Worm (Caenorhabditis elegans) whole organism, late embryonic: Measurements from ENCODE around the gene grl-21.

Source experiments
- F13H6.1 ChIP-seq: sonication (generic microtip); optimal IDR thresholded peaks from 2 replicates; lab custom pipeline; 2016; ENCODE audit warnings: missing genetic modification characterization, missing compliant biosample characterization
- K09A11.1 ChIP-seq: sonication (generic microtip); optimal IDR thresholded peaks from 2 replicates; lab custom pipeline; 2017; ENCODE audit warnings: antibody characterized with exemption, mild to moderate bottlenecking, missing genetic modification characterization, missing compliant biosample characterization; ENCODE audit not compliant: insufficient read depth
- ahr-1 ChIP-seq: sonication (generic microtip); optimal IDR thresholded peaks from 2 replicates; lab custom pipeline; 2016; ENCODE audit warnings: missing genetic modification characterization, missing compliant biosample characterization
- ama-1 ChIP-seq: fragments of 150-350 bp; optimal IDR thresholded peaks from 2 replicates; lab custom pipeline; 2014
- ceh-14 ChIP-seq: sonication (generic microtip); optimal IDR thresholded peaks from 2 replicates; lab custom pipeline; 2016; ENCODE audit warnings: missing genotype, missing genetic modification characterization, missing compliant biosample characterization
- ceh-18 ChIP-seq: sonication (generic microtip); optimal IDR thresholded peaks from 2 replicates; lab custom pipeline; 2016; ENCODE audit warnings: missing genetic modification characterization, missing compliant biosample characterization
- ceh-19 ChIP-seq: fragments of 200-800 bp; sonication (Bioruptor generic); optimal IDR thresholded peaks from 2 replicates; lab custom pipeline; 2018; ENCODE audit warnings: mild to moderate bottlenecking, missing genetic modification characterization, missing compliant biosample characterization
- ceh-22 ChIP-seq: sonication (generic microtip); optimal IDR thresholded peaks from 2 replicates; lab custom pipeline; 2017; ENCODE audit warnings: missing biosample characterization, missing genetic modification characterization
- ceh-24 ChIP-seq: sonication (generic microtip); optimal IDR thresholded peaks from 2 replicates; lab custom pipeline; 2016; ENCODE audit warnings: mild to moderate bottlenecking, missing genetic modification characterization, missing compliant biosample characterization
- ceh-30 ChIP-seq: fragments of 150-350 bp; optimal IDR thresholded peaks from 2 replicates; lab custom pipeline; 2014; ENCODE audit warnings: missing biosample characterization, missing genetic modification characterization
- ceh-34 ChIP-seq: sonication (generic microtip); optimal IDR thresholded peaks from 2 replicates; lab custom pipeline; 2016; ENCODE audit warnings: mild to moderate bottlenecking, missing genetic modification characterization, missing compliant biosample characterization
- dmd-4 ChIP-seq: sonication (generic microtip); optimal IDR thresholded peaks from 2 replicates; lab custom pipeline; 2016; ENCODE audit warnings: borderline replicate concordance, missing genetic modification characterization, missing compliant biosample characterization
- fkh-10 ChIP-seq: fragments of 150-350 bp; optimal IDR thresholded peaks from 2 replicates; lab custom pipeline; 2014; ENCODE audit warnings: missing biosample characterization, missing genetic modification reagents, missing genetic modification characterization
- fkh-6 ChIP-seq: sonication (generic microtip); optimal IDR thresholded peaks from 2 replicates; lab custom pipeline; 2016; ENCODE audit warnings: missing genetic modification characterization, missing compliant biosample characterization
- hlh-13 ChIP-seq: fragments of 200-800 bp; sonication (Bioruptor generic); optimal IDR thresholded peaks from 2 replicates; lab custom pipeline; 2018; ENCODE audit warnings: mild to moderate bottlenecking, missing genetic modification characterization, missing compliant biosample characterization
- hlh-15 ChIP-seq: sonication (generic microtip); optimal IDR thresholded peaks from 2 replicates; lab custom pipeline; 2016; ENCODE audit warnings: missing genetic modification characterization, missing compliant biosample characterization
- hlh-30 ChIP-seq: sonication (generic microtip); optimal IDR thresholded peaks from 2 replicates; lab custom pipeline; 2017; ENCODE audit warnings: antibody characterized with exemption, missing genetic modification characterization, missing compliant biosample characterization; ENCODE audit not compliant: insufficient read depth
- hlh-8 ChIP-seq: sonication (generic microtip); optimal IDR thresholded peaks from 2 replicates; lab custom pipeline; 2016; ENCODE audit warnings: missing genotype, missing genetic modification characterization, missing compliant biosample characterization
- lim-6 ChIP-seq: sonication (generic microtip); optimal IDR thresholded peaks from 2 replicates; lab custom pipeline; 2016; ENCODE audit warnings: missing genetic modification characterization, missing compliant biosample characterization
- lin-11 ChIP-seq: fragments of 200-800 bp; sonication (Bioruptor generic); optimal IDR thresholded peaks from 2 replicates; lab custom pipeline; 2018; ENCODE audit warnings: mild to moderate bottlenecking, missing genetic modification characterization, missing compliant biosample characterization
- mec-3 ChIP-seq: sonication (generic microtip); optimal IDR thresholded peaks from 2 replicates; lab custom pipeline; 2016; ENCODE audit warnings: borderline replicate concordance, missing genetic modification characterization, missing compliant biosample characterization
- nfya-1 ChIP-seq: sonication (generic microtip); optimal IDR thresholded peaks from 2 replicates; lab custom pipeline; 2017; ENCODE audit warnings: missing genetic modification characterization, mild to moderate bottlenecking, missing compliant biosample characterization, antibody characterized with exemption, moderate library complexity
- npax-4 ChIP-seq: sonication (generic microtip); optimal IDR thresholded peaks from 2 replicates; lab custom pipeline; 2016; ENCODE audit warnings: missing genetic modification characterization, missing compliant biosample characterization
- pag-3 ChIP-seq: sonication (generic microtip); optimal IDR thresholded peaks from 2 replicates; lab custom pipeline; 2016; ENCODE audit warnings: missing compliant biosample characterization, missing genetic modification characterization, borderline replicate concordance
- pat-9 ChIP-seq: fragments of 200-800 bp; sonication (Bioruptor generic); optimal IDR thresholded peaks from 2 replicates; lab custom pipeline; 2018; ENCODE audit warnings: mild to moderate bottlenecking, missing genetic modification characterization, moderate library complexity, missing compliant biosample characterization
- pqm-1 ChIP-seq: sonication (generic microtip); optimal IDR thresholded peaks from 2 replicates; lab custom pipeline; 2016; ENCODE audit warnings: missing genetic modification characterization, missing compliant biosample characterization
- ref-2 ChIP-seq: sonication (generic microtip); optimal IDR thresholded peaks from 2 replicates; lab custom pipeline; 2016; ENCODE audit warnings: missing genetic modification characterization, missing compliant biosample characterization
- rnt-1 ChIP-seq: sonication (generic microtip); optimal IDR thresholded peaks from 2 replicates; lab custom pipeline; 2016; ENCODE audit warnings: missing genetic modification characterization, missing compliant biosample characterization
- sdc-2 ChIP-seq: sonication (generic microtip); optimal IDR thresholded peaks from 2 replicates; lab custom pipeline; 2016; ENCODE audit warnings: missing genotype, missing genetic modification characterization, missing compliant biosample characterization
- syd-9 ChIP-seq: sonication (generic microtip); optimal IDR thresholded peaks from 2 replicates; lab custom pipeline; 2016; ENCODE audit warnings: mild to moderate bottlenecking, missing genetic modification characterization, moderate library complexity, missing compliant biosample characterization
- tbx-2 ChIP-seq: sonication (generic microtip); optimal IDR thresholded peaks from 2 replicates; lab custom pipeline; 2016; ENCODE audit warnings: missing genetic modification characterization, missing compliant biosample characterization
- unc-3 ChIP-seq, 2 experiments: fragments of 200-800 bp in 1 of 2; sonication (Bioruptor generic) in 1 of 2; sonication (generic microtip) in 1 of 2; conservative IDR thresholded peaks in 1 of 2; optimal IDR thresholded peaks in 1 of 2; 2 replicates each; pipeline versions ENCODE4 v1.3.6 to Lab custom; 2016 to 2022; ENCODE audit warnings: missing compliant biosample characterization in 2 of 2, missing genetic modification characterization in 2 of 2, missing genetic modification reagents in 1 of 2
- unc-42 ChIP-seq: sonication (generic microtip); optimal IDR thresholded peaks from 2 replicates; lab custom pipeline; 2016; ENCODE audit warnings: missing genotype, missing genetic modification characterization, missing compliant biosample characterization

Gene grl-21

DNA sequence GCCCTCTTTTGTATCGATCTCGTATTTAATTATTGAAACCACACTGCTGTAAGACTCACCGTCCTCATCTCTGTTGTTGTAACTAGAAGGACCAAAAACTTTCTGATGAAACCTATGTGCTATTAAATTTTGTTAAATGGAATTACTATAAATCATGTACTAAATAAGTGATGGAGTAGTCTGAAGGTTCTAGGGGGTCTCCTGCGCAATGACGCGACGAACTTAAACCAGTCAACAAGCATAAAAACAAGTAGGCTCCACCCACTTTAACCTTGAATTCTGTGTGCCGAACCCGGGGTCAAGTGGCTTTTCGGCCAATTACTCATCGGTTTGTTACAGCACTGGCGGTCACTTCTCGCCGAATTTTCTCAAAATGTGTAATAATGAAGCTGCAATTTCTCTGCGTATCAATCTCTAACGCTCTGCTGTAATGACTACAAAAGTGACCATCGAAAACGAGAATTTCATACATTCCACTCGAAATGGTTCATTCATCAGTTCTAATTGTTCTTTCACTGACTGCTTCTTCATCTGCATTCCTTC, at the start of gene grl-21:
TSS of gene grl-21 (plus strand) at position 464 of the 543 bp plus-strand sequence.
- TF ChIP-seq ama-1 (lab: Kevin White, UChicago) (no peak), hlh-30 (tag; lab: Kevin White, UChicago) (no peak), pag-3 (tag; lab: Kevin White, UChicago) (no peak), pqm-1 (tag; lab: Kevin White, UChicago) (no peak), npax-4 (tag; lab: Kevin White, UChicago) (no peak), ceh-19 (GFP tag; lab: Kevin White, UChicago) (no peak)

DNA sequence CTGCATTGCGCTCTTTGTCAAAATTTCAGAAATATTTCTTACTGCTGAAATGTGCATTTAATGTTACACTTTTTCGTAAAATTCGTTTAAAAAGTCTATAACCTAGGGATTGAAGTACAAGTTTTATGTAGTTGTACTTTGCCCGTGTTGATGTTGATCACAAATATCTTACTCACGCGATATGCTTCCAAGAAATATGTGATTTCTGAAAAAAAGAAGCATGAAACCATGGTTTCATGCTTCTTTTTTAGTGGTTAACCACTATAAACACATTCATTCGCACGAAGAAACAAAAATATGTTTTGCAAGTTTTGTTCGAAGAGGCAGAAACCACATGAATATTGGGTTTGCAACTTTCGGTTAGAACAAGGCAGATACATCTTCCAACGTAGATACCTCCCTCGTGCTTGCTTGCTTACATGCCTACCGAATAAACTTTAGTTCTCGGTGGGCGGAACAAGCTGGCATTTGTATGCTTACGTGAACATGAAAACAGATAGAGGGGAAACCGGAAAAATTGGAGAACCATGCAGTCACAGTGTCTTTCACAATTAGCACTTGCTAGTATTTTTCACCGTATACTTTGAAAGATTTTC, 48.2 kb upstream of the grl-21 start, which contains the start of gene R102.3:
TSS of gene R102.3 (plus strand) at position 546 of the 596 bp plus-strand sequence.
- TF ChIP-seq syd-9 (tag; lab: Kevin White, UChicago), result no peak
- TF ChIP-seq ceh-30 (tag; lab: Kevin White, UChicago), result no peak
- TF ChIP-seq hlh-13 (GFP tag; lab: Kevin White, UChicago), result no peak
- TF ChIP-seq fkh-6 (tag; lab: Kevin White, UChicago), result no peak
- TF ChIP-seq ahr-1 (tag; lab: Kevin White, UChicago), result no peak
- no peak for TF ChIP-seq pqm-1 (tag; lab: Kevin White, UChicago)
- TF ChIP-seq tbx-2 (tag; lab: Kevin White, UChicago), result no peak
- TF ChIP-seq hlh-8 (tag; lab: Kevin White, UChicago), result no peak
- no peak for TF ChIP-seq nfya-1
- TF ChIP-seq sdc-2, result no peak
- TF ChIP-seq ref-2 (tag; lab: Kevin White, UChicago), result no peak
- no peak for TF ChIP-seq lim-6 (tag; lab: Kevin White, UChicago)

DNA sequence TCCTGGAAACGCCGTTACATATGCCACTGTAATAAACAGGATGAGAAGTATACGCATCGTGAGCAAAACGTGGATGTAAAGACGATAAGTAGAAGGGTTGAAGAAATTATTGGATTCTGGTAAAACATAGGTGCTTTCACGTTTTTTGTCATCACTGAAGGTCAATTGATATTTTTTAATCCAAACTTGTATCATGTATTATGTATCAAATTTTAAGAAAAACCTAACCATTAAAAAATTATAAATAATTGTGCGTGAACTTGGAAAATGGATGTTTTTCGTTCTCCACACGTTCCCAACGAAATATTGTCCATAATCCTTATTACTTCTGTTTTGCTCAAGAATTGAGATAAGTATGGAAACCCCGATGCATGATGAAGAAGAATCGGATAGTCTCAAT, 47.1 kb upstream of the grl-21 start, which contains the start of gene R102.8:
TSS of gene R102.8 (minus strand) at position 101 of the 400 bp plus-strand sequence.
- TF ChIP-seq unc-3 (GFP tag; conservative IDR thresholded peaks at IDR 0.05; lab: Robert Waterston, UW) (no peak), unc-3 (tag; optimal IDR thresholded peaks at IDR 0.05; lab: Kevin White, UChicago) (no peak), ceh-30 (tag; lab: Kevin White, UChicago) (no peak), dmd-4 (tag; lab: Kevin White, UChicago) (no peak), mec-3 (tag; lab: Kevin White, UChicago) (no peak), fkh-10 (GFP tag; lab: Kevin White, UChicago) (no peak), ceh-14 (tag; lab: Kevin White, UChicago) (no peak), hlh-15 (tag; lab: Kevin White, UChicago) (no peak), syd-9 (tag; lab: Kevin White, UChicago) (no peak), sdc-2 (no peak), pat-9 (tag; lab: Kevin White, UChicago) (no peak), ceh-22 (tag; lab: Kevin White, UChicago) (no peak), lin-11 (no peak), ceh-24 (no peak), npax-4 (tag; lab: Kevin White, UChicago) (no peak), tbx-2 (tag; lab: Kevin White, UChicago) (no peak), ceh-18 (tag; lab: Kevin White, UChicago) (no peak)
- TF ChIP-seq, all 69 proteins: peak for 0

DNA sequence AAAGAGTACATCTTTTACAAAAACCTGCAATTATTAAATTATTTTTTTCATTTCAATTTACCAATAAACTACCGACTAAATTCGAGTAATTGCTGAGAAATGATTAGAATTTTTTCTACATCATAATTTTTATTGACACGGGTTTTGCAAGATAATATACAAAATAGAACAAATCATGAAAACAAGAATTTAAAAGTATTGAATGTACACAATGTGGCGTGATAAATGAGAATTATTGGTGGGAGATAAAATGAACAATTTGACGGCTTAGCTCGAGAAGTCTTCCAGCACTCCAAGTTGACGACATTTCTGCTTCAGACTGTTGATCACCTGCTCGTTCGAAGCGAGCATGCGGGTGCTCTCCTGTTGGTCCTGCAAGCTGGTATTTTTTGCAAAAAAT, 42.1 kb upstream of the grl-21 start, which contains the start of gene R102.4:
TSS of gene R102.4 (minus strand) at position 101 of the 400 bp plus-strand sequence.
- TF ChIP-seq unc-42 (no peak), lim-6 (tag; lab: Kevin White, UChicago) (no peak), ref-2 (tag; lab: Kevin White, UChicago) (no peak), ceh-22 (tag; lab: Kevin White, UChicago) (no peak), hlh-15 (tag; lab: Kevin White, UChicago) (no peak), ceh-34 (tag; lab: Kevin White, UChicago) (no peak), K09A11.1 (tag; lab: Kevin White, UChicago) (no peak), F13H6.1 (tag; lab: Kevin White, UChicago) (no peak), rnt-1 (tag; lab: Kevin White, UChicago) (no peak), hlh-13 (GFP tag; lab: Kevin White, UChicago) (no peak)
